Fruit fly (Drosophila melanogaster) whole organism, embryonic: ENCODE measurements around the gene GCC88.
A peak's percentile ranks its signal among the peaks of the same experiment; 100 is the strongest.

ENCODE experiments used
- BEAF-32 ChIP-seq: fragments of 200-800 bp; sonication (Bioruptor generic); optimal IDR thresholded peaks from 3 replicates; lab custom pipeline; 2017; ENCODE audit warnings: missing biosample characterization, missing genetic modification characterization, mild to moderate bottlenecking, moderate library complexity, missing genetic modification reagents
- Blimp-1 ChIP-seq: fragments of 200-800 bp; sonication (Bioruptor generic); optimal IDR thresholded peaks from 3 replicates; lab custom pipeline; 2018; ENCODE audit warnings: missing biosample characterization, missing genetic modification characterization, mild to moderate bottlenecking, moderate library complexity, missing genetic modification reagents
- CG10366 ChIP-seq: fragments of 200-800 bp; sonication (Bioruptor generic); IDR thresholded peaks from 2 replicates; pipeline ENCODE4 v1.3.6; 2022; ENCODE audit warnings: missing biosample characterization, missing genetic modification characterization
- CG11504 ChIP-seq: fragments of 200-800 bp; sonication (Bioruptor generic); optimal IDR thresholded peaks from 3 replicates; lab custom pipeline; 2019; ENCODE audit warnings: missing biosample characterization, mild to moderate bottlenecking, missing genetic modification characterization, moderate library complexity
- CG12744 ChIP-seq: fragments of 200-800 bp; sonication (Bioruptor generic); optimal IDR thresholded peaks from 2 replicates; lab custom pipeline; 2016; ENCODE audit warnings: missing biosample characterization, missing genetic modification characterization
- CG15073 ChIP-seq: fragments of 200-800 bp; sonication (Bioruptor generic); optimal IDR thresholded peaks from 2 replicates; lab custom pipeline; 2016; ENCODE audit warnings: missing biosample characterization, missing genetic modification characterization
- CG1647 ChIP-seq: fragments of 200-800 bp; sonication (Bioruptor generic); optimal IDR thresholded peaks from 3 replicates; lab custom pipeline; 2016; ENCODE audit warnings: missing biosample characterization, missing genetic modification characterization
- CG17568 ChIP-seq: fragments of 200-800 bp; sonication (Bioruptor generic); optimal IDR thresholded peaks from 2 replicates; lab custom pipeline; 2018; ENCODE audit warnings: missing biosample characterization, mild to moderate bottlenecking, missing genetic modification characterization, moderate library complexity
- CG18599 ChIP-seq: fragments of 200-800 bp; sonication (Bioruptor generic); optimal IDR thresholded peaks from 3 replicates; lab custom pipeline; 2017; ENCODE audit warnings: missing biosample characterization, missing genetic modification characterization, mild to moderate bottlenecking, moderate library complexity, missing genetic modification reagents
- CG2120 ChIP-seq: fragments of 200-800 bp; sonication (Bioruptor generic); optimal IDR thresholded peaks from 3 replicates; lab custom pipeline; 2016; ENCODE audit warnings: missing biosample characterization, missing genetic modification characterization
- CG31365 ChIP-seq: fragments of 200-800 bp; sonication (Bioruptor generic); optimal IDR thresholded peaks from 2 replicates; lab custom pipeline; 2018; ENCODE audit warnings: missing biosample characterization, mild to moderate bottlenecking, missing genetic modification characterization
- CG32772 ChIP-seq: fragments of 200-800 bp; sonication (Bioruptor generic); IDR thresholded peaks from 2 replicates; pipeline ENCODE4 v1.3.6; 2022; ENCODE audit warnings: missing biosample characterization, missing genetic modification characterization
- CG33557 ChIP-seq: fragments of 200-800 bp; sonication (Bioruptor generic); optimal IDR thresholded peaks from 2 replicates; lab custom pipeline; 2019; ENCODE audit warnings: missing biosample characterization, mild to moderate bottlenecking, missing genetic modification characterization, moderate library complexity
- CG34422 ChIP-seq: fragments of 200-800 bp; sonication (Bioruptor generic); IDR thresholded peaks from 3 replicates; pipeline ENCODE4 v1.3.6; 2022; ENCODE audit warnings: missing biosample characterization, missing genetic modification characterization
- CG3995 ChIP-seq: fragments of 200-800 bp; sonication (Bioruptor generic); optimal IDR thresholded peaks from 3 replicates; lab custom pipeline; 2016; ENCODE audit warnings: missing biosample characterization, missing genetic modification characterization
- CG4404 ChIP-seq: fragments of 200-800 bp; sonication (Bioruptor generic); IDR thresholded peaks from 2 replicates; pipeline ENCODE4 v1.3.6; 2022; ENCODE audit warnings: missing biosample characterization, missing genetic modification characterization
- CG4730 ChIP-seq: fragments of 200-800 bp; sonication (Bioruptor generic); IDR thresholded peaks from 2 replicates; pipeline ENCODE4 v1.3.6; 2022; ENCODE audit warnings: missing biosample characterization, missing genetic modification characterization
- CG4854 ChIP-seq: fragments of 200-800 bp; sonication (Bioruptor generic); optimal IDR thresholded peaks from 2 replicates; lab custom pipeline; 2016; ENCODE audit warnings: missing biosample characterization, missing genetic modification characterization, inconsistent platforms
- CG5180 ChIP-seq: fragments of 200-800 bp; sonication (Bioruptor generic); optimal IDR thresholded peaks from 3 replicates; lab custom pipeline; 2017; ENCODE audit warnings: missing biosample characterization, missing genetic modification characterization, mild to moderate bottlenecking, moderate library complexity, missing genetic modification reagents
- CG6254 ChIP-seq: fragments of 200-800 bp; sonication (Bioruptor generic); optimal IDR thresholded peaks from 3 replicates; lab custom pipeline; 2017; ENCODE audit warnings: mild to moderate bottlenecking, missing biosample characterization, missing genetic modification reagents, missing genetic modification characterization
- CG8944 ChIP-seq: fragments of 200-800 bp; sonication (Bioruptor generic); optimal IDR thresholded peaks from 3 replicates; lab custom pipeline; 2016; ENCODE audit warnings: missing biosample characterization, missing genetic modification characterization
- HLH3B ChIP-seq: fragments of 200-800 bp; sonication (Bioruptor generic); IDR thresholded peaks from 2 replicates; pipeline ENCODE4 v1.3.6; 2022; ENCODE audit warnings: missing biosample characterization, missing genetic modification characterization
- MBD-R2 ChIP-seq: fragments of 200-800 bp; sonication (Bioruptor generic); IDR thresholded peaks from 2 replicates; pipeline ENCODE4 v1.3.6; 2022; ENCODE audit warnings: missing biosample characterization, missing genetic modification characterization
- Max ChIP-seq: fragments of 200-800 bp; sonication (Bioruptor generic); optimal IDR thresholded peaks from 2 replicates; lab custom pipeline; 2016; ENCODE audit warnings: missing biosample characterization, mild to moderate bottlenecking, missing genetic modification characterization
- NC2α ChIP-seq: fragments of 200-800 bp; sonication (Bioruptor generic); optimal IDR thresholded peaks from 2 replicates; lab custom pipeline; 2016; ENCODE audit warnings: missing biosample characterization, missing genetic modification characterization
- Nf-YA ChIP-seq: fragments of 200-800 bp; sonication (Bioruptor generic); IDR thresholded peaks from 2 replicates; pipeline ENCODE4 v1.3.6; 2022; ENCODE audit warnings: missing biosample characterization, missing genetic modification characterization
- Poxn ChIP-seq: fragments of 200-800 bp; sonication (Bioruptor generic); IDR thresholded peaks from 2 replicates; pipeline ENCODE4 v1.3.6; 2022; ENCODE audit warnings: missing biosample characterization, missing genetic modification characterization
- Ptx1 ChIP-seq: fragments of 200-800 bp; sonication (Bioruptor generic); IDR thresholded peaks from 2 replicates; pipeline ENCODE4 v1.3.6; 2022; ENCODE audit warnings: missing biosample characterization, missing genetic modification characterization
- Ravus ChIP-seq: fragments of 200-800 bp; sonication (Bioruptor generic); IDR thresholded peaks from 2 replicates; pipeline ENCODE4 v1.3.6; 2022; ENCODE audit warnings: missing biosample characterization, missing genetic modification characterization
- Spps ChIP-seq: fragments of 200-800 bp; sonication (Bioruptor generic); optimal IDR thresholded peaks from 2 replicates; lab custom pipeline; 2018; ENCODE audit warnings: missing biosample characterization, mild to moderate bottlenecking, missing genetic modification characterization
- Ssrp ChIP-seq: fragments of 200-800 bp; sonication (Bioruptor generic); optimal IDR thresholded peaks from 2 replicates; lab custom pipeline; 2018; ENCODE audit warnings: missing biosample characterization, mild to moderate bottlenecking, missing genetic modification characterization, moderate library complexity
- al ChIP-seq: fragments of 200-800 bp; sonication (Bioruptor generic); IDR thresholded peaks from 2 replicates; pipeline ENCODE4 v1.3.6; 2022; ENCODE audit warnings: missing biosample characterization, missing genetic modification characterization
- ase ChIP-seq: fragments of 200-800 bp; sonication (Bioruptor generic); IDR thresholded peaks from 3 replicates; pipeline ENCODE4 v1.3.6; 2022; ENCODE audit warnings: missing biosample characterization, missing genetic modification characterization
- chif ChIP-seq, 2 experiments: fragments of 200-800 bp; sonication (Bioruptor generic); optimal IDR thresholded peaks; 3 replicates each; lab custom pipeline; 2016; ENCODE audit warnings: missing biosample characterization in 2 of 2, missing genetic modification characterization in 2 of 2
- dati ChIP-seq: fragments of 200-800 bp; sonication (Bioruptor generic); IDR thresholded peaks from 2 replicates; pipeline ENCODE4 v1.3.6; 2022; ENCODE audit warnings: missing biosample characterization, missing genetic modification characterization
- dm ChIP-seq: fragments of 200-800 bp; sonication (Bioruptor generic); optimal IDR thresholded peaks from 3 replicates; lab custom pipeline; 2016; ENCODE audit warnings: missing biosample characterization, missing genetic modification characterization
- en ChIP-seq: fragments of 200-800 bp; sonication (Bioruptor generic); optimal IDR thresholded peaks from 2 replicates; lab custom pipeline; 2016; ENCODE audit warnings: missing biosample characterization, missing genetic modification characterization
- grau ChIP-seq: fragments of 200-800 bp; optimal IDR thresholded peaks from 3 replicates; lab custom pipeline; 2019; ENCODE audit warnings: missing biosample characterization, mild to moderate bottlenecking, missing genetic modification characterization, moderate library complexity
- grn ChIP-seq: fragments of 200-800 bp; sonication (Bioruptor generic); optimal IDR thresholded peaks from 3 replicates; lab custom pipeline; 2017; ENCODE audit warnings: missing biosample characterization, missing genetic modification characterization
- hkb ChIP-seq, 2 experiments: fragments of 200-800 bp in 1 of 2; fragments of >200 bp in 1 of 2; sonication (Bioruptor generic) in 1 of 2; IDR thresholded peaks in 1 of 2; optimal IDR thresholded peaks in 1 of 2; 2 replicates each; pipeline versions ENCODE4 v1.3.6 to Lab custom; 2017 to 2022; ENCODE audit warnings: missing biosample characterization in 1 of 2, missing genetic modification characterization in 1 of 2
- lbe ChIP-seq: fragments of 200-800 bp; sonication (Bioruptor generic); optimal IDR thresholded peaks from 2 replicates; lab custom pipeline; 2016; ENCODE audit warnings: missing biosample characterization, mild to moderate bottlenecking, missing genetic modification characterization
- nau ChIP-seq: fragments of 200-800 bp; sonication (Bioruptor generic); optimal IDR thresholded peaks from 3 replicates; lab custom pipeline; 2017; ENCODE audit warnings: missing biosample characterization, mild to moderate bottlenecking, missing genetic modification characterization, missing genetic modification reagents
- nerfin-2 ChIP-seq: fragments of 200-800 bp; sonication (Bioruptor generic); IDR thresholded peaks from 2 replicates; pipeline ENCODE4 v1.3.6; 2022; ENCODE audit warnings: missing biosample characterization, missing genetic modification characterization; ENCODE audit not compliant: partially characterized antibody
- pita ChIP-seq: fragments of 200-800 bp; sonication (Bioruptor generic); optimal IDR thresholded peaks from 2 replicates; lab custom pipeline; 2017; ENCODE audit warnings: missing biosample characterization, mild to moderate bottlenecking, missing genetic modification characterization
- pnt ChIP-seq: fragments of 200-800 bp; sonication (Bioruptor generic); optimal IDR thresholded peaks from 3 replicates; lab custom pipeline; 2016; ENCODE audit warnings: missing biosample characterization, missing genetic modification characterization
- slou ChIP-seq: fragments of 200-800 bp; sonication (Bioruptor generic); optimal IDR thresholded peaks from 3 replicates; lab custom pipeline; 2016; ENCODE audit warnings: missing biosample characterization, missing genetic modification characterization
- stc ChIP-seq: fragments of 200-800 bp; sonication (Bioruptor generic); IDR thresholded peaks from 2 replicates; pipeline ENCODE4 v1.3.6; 2022; ENCODE audit warnings: missing biosample characterization, missing genetic modification characterization
- unpg ChIP-seq: fragments of 200-800 bp; sonication (Bioruptor generic); optimal IDR thresholded peaks from 3 replicates; lab custom pipeline; 2018; ENCODE audit warnings: missing biosample characterization, mild to moderate bottlenecking, missing genetic modification characterization, moderate library complexity
- zen2 ChIP-seq: fragments of 200-800 bp; sonication (Bioruptor generic); IDR thresholded peaks from 3 replicates; pipeline ENCODE4 v1.3.6; 2022; ENCODE audit warnings: missing biosample characterization, missing genetic modification characterization; ENCODE audit not compliant: partially characterized antibody

GCC88 gene

DNA sequence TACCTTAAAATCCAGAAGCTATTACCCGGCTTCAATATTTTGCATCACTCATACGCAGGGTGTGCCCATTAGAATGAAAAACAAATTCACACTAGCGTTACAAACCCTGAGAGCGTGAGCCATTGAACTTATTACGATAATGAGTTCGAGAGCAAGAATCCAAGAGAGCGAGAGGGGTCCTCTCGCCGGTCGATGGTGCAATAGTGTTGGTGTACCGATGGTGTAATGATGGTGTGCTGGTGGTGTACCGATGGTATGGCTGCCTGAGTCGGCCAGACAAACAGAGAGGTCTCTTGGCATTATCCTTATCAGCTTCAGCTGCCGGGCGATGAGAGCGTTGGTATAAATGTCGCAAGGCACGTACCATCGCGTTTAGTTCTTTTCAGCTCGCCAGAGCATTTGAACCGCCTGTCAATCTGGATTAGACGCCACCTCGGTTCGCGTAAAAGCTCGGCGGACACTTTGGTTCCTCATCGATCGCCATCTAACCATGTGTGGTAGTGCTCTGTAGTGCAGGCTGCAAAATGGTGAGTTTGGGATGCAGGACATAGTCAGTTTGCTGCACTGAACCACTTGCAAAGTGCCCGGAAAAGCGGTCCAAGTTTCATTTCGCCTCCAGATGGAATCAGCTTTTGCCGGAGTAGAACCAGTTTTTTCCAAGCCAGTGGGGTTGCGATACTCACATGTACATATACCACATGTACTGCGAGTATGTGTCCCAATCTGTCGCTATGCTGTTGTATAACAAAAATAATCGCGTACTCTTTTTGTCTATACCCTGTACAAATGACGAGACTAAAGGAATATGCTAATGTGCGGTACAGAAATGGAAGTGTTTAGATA, 30.1 kb downstream of the GCC88 start (continued):
- TF ChIP-seq Max (GFP tag; lab: Kevin White, UChicago) (no peak), slou (GFP tag; lab: Kevin White, UChicago) (no peak), CG8944 (GFP tag; lab: Kevin White, UChicago) (no peak), lbe (GFP tag; lab: Kevin White, UChicago) (no peak), BEAF-32 (no peak), CG17568 (GFP tag; lab: Kevin White, UChicago) (no peak), MBD-R2 (GFP tag; lab: Robert Waterston, UW) (no peak), unpg (GFP tag; lab: Kevin White, UChicago) (no peak), dati (GFP tag; lab: Robert Waterston, UW) (no peak), grn (GFP tag; lab: Kevin White, UChicago) (no peak), al (GFP tag; lab: Robert Waterston, UW) (no peak), CG15073 (GFP tag; lab: Kevin White, UChicago) (no peak), chif (GFP tag; optimal IDR thresholded peaks at IDR 0.05; lab: Kevin White, UChicago) (no peak), CG3995 (GFP tag; lab: Kevin White, UChicago) (no peak), CG1647 (GFP tag; lab: Kevin White, UChicago) (no peak), CG6254 (GFP tag; lab: Kevin White, UChicago) (no peak), Blimp-1 (GFP tag; lab: Kevin White, UChicago) (no peak), dm (GFP tag; lab: Kevin White, UChicago) (no peak), nerfin-2 (GFP tag; lab: Robert Waterston, UW) (no peak), Spps (tag; lab: Kevin White, UChicago) (no peak), CG4730 (no peak), CG33557 (GFP tag; lab: Kevin White, UChicago) (no peak), grau (tag; lab: Kevin White, UChicago) (no peak), Ptx1 (GFP tag; lab: Robert Waterston, UW) (no peak), Poxn (no peak), hkb (optimal IDR thresholded peaks at IDR 0.05; lab: Kevin White, UChicago) (no peak), hkb (GFP tag; IDR thresholded peaks at IDR 0.05; lab: Robert Waterston, UW) (no peak), pita (GFP tag; lab: Kevin White, UChicago) (no peak), HLH3B (GFP tag; lab: Robert Waterston, UW) (no peak), Ravus (GFP tag; lab: Robert Waterston, UW) (no peak), Ssrp (tag; lab: Kevin White, UChicago) (no peak), CG32772 (GFP tag; lab: Robert Waterston, UW) (no peak), CG10366 (no peak), CG5180 (no peak), stc (GFP tag; lab: Robert Waterston, UW) (0 out of 2 replicates have a peak, but pooled peaks have one; percentile 16), CG18599 (GFP tag; lab: Kevin White, UChicago) (no peak), pnt (GFP tag; lab: Kevin White, UChicago) (no peak), zen2 (GFP tag; lab: Robert Waterston, UW) (no peak), CG4854 (GFP tag; lab: Kevin White, UChicago) (no peak), CG2120 (no peak), CG11504 (tag; lab: Kevin White, UChicago) (no peak), Nf-YA (GFP tag; lab: Robert Waterston, UW) (no peak), nau (GFP tag; lab: Kevin White, UChicago) (no peak), ase (no peak), CG34422 (GFP tag; lab: Robert Waterston, UW) (peak; percentile 13; the same call in 1 of the 3 replicates), CG4404 (GFP tag; lab: Robert Waterston, UW) (no peak; the same call in 1 of the 2 replicates), CG31365 (tag; lab: Kevin White, UChicago) (no peak), NC2α (GFP tag; lab: Kevin White, UChicago) (no peak), en (GFP tag; lab: Kevin White, UChicago) (no peak), CG12744 (GFP tag; lab: Kevin White, UChicago) (no peak)
